Worm (Caenorhabditis elegans): Measurements from ENCODE around the gene C06E2.2.

The C06E2.2 gene

ce11 chrX:8854409-8854808, 25.0 kb upstream of the C06E2.2 start:
- no peak for TF ChIP-seq jun-1 (tag; optimal IDR thresholded peaks at IDR 0.05)
- TF ChIP-seq hmg-11 (tag; optimal IDR thresholded peaks at IDR 0.05), result no peak
- no peak for TF ChIP-seq nhr-28 (tag; optimal IDR thresholded peaks at IDR 0.05)
- no peak for TF ChIP-seq nhr-67 (tag; optimal IDR thresholded peaks at IDR 0.05)

ce11 chrX:8857904-8858612, 21.4 kb upstream of the C06E2.2 start, which contains the start of gene C06E2.5:
Gene C06E2.5 (minus strand): TSS chrX:8857954.
- no peak for TF ChIP-seq nfya-1 (tag; optimal IDR thresholded peaks at IDR 0.05; ENCODE audit: insufficient read depth)
- TF ChIP-seq elt-1 (tag; optimal IDR thresholded peaks at IDR 0.05), result peak; percentile 95
- peak; percentile 16 for TF ChIP-seq nhr-23 (tag; optimal IDR thresholded peaks at IDR 0.05)
- no peak for TF ChIP-seq nhr-43 (tag; optimal IDR thresholded peaks at IDR 0.05; ENCODE audit: poor library complexity, severe bottlenecking)

ce11 chrX:8859538-8859937, 19.9 kb upstream of the C06E2.2 start:
- TF ChIP-seq pha-4 (tag; optimal IDR thresholded peaks at IDR 0.05) (peak; percentile 15), aly-2 (tag; optimal IDR thresholded peaks at IDR 0.05) (no peak)

ce11 chrX:8860958-8861357, 18.5 kb upstream of the C06E2.2 start, which contains the start of gene C06E2.9:
Gene C06E2.9 (plus strand): TSS chrX:8861258.
- TF ChIP-seq elt-1 (tag; optimal IDR thresholded peaks at IDR 0.05), result peak; percentile 9
- no peak for TF ChIP-seq nhr-237 (tag; optimal IDR thresholded peaks at IDR 0.05)

- TF ChIP-seq zag-1 (tag; optimal IDR thresholded peaks at IDR 0.05), result no peak
- no peak for TF ChIP-seq snpc-4 (tag; optimal IDR thresholded peaks at IDR 0.05)
- TF ChIP-seq ztf-11 (tag; optimal IDR thresholded peaks at IDR 0.05), result no peak
- TF ChIP-seq skn-1 (tag; optimal IDR thresholded peaks at IDR 0.05), result no peak
- no peak for TF ChIP-seq nfya-1 (tag; optimal IDR thresholded peaks at IDR 0.05; ENCODE audit: insufficient read depth)
These were observed 12.9 kb upstream of the C06E2.2 start, which contains the start of gene ins-9 for ce11 chrX:8866563-8866962. Gene ins-9 (minus strand): TSS chrX:8866663.

- TF ChIP-seq nfya-1 (tag; optimal IDR thresholded peaks at IDR 0.05; ENCODE audit: insufficient read depth), result peak; percentile 58
- peak; percentile 31 for TF ChIP-seq lin-39 (tag; optimal IDR thresholded peaks at IDR 0.05)
- TF ChIP-seq nhr-25 (tag; optimal IDR thresholded peaks at IDR 0.05), result no peak
- TF ChIP-seq lin-15B (tag; optimal IDR thresholded peaks at IDR 0.05), result peak; percentile 32
These were observed 10.3 kb upstream of the C06E2.2 start, which contains the start of the genes ubc-22 and ubc-21 for ce11 chrX:8869112-8869675. Gene ubc-22 (minus strand): TSS chrX:8869162. Gene ubc-21 (plus strand): TSS chrX:8869625.

- TF ChIP-seq egl-5 (tag; optimal IDR thresholded peaks at IDR 0.05) (no peak), fkh-2 (tag; optimal IDR thresholded peaks at IDR 0.05) (no peak), nhr-12 (tag; optimal IDR thresholded peaks at IDR 0.05) (no peak), lin-39 (tag; optimal IDR thresholded peaks at IDR 0.05) (no peak), ceh-28 (tag; optimal IDR thresholded peaks at IDR 0.05) (no peak), pqm-1 (tag; optimal IDR thresholded peaks at IDR 0.05) (no peak), zag-1 (tag; optimal IDR thresholded peaks at IDR 0.05) (no peak), hmg-11 (tag; optimal IDR thresholded peaks at IDR 0.05) (no peak), nhr-77 (tag; optimal IDR thresholded peaks at IDR 0.05) (no peak)
These were observed 4.7 kb upstream of the C06E2.2 start, which contains the start of gene C06E2.1 for ce11 chrX:8874748-8875147. Gene C06E2.1 (minus strand): TSS chrX:8874848.

ce11 chrX:8875867-8876266, 3.6 kb upstream of the C06E2.2 start:
- TF ChIP-seq fos-1 (tag; optimal IDR thresholded peaks at IDR 0.05) (no peak), nhr-23 (tag; optimal IDR thresholded peaks at IDR 0.05) (no peak), elt-1 (tag; optimal IDR thresholded peaks at IDR 0.05) (peak; percentile 72), nhr-25 (tag; optimal IDR thresholded peaks at IDR 0.05) (peak; percentile 50), unc-62 (GFP tag; optimal IDR thresholded peaks at IDR 0.05) (no peak)
